Worm (Caenorhabditis elegans): ENCODE results near the gene alkb-8.
A peak's percentile ranks its signal among the peaks of the same experiment; 100 is the strongest.

alkb-8 gene

DNA sequence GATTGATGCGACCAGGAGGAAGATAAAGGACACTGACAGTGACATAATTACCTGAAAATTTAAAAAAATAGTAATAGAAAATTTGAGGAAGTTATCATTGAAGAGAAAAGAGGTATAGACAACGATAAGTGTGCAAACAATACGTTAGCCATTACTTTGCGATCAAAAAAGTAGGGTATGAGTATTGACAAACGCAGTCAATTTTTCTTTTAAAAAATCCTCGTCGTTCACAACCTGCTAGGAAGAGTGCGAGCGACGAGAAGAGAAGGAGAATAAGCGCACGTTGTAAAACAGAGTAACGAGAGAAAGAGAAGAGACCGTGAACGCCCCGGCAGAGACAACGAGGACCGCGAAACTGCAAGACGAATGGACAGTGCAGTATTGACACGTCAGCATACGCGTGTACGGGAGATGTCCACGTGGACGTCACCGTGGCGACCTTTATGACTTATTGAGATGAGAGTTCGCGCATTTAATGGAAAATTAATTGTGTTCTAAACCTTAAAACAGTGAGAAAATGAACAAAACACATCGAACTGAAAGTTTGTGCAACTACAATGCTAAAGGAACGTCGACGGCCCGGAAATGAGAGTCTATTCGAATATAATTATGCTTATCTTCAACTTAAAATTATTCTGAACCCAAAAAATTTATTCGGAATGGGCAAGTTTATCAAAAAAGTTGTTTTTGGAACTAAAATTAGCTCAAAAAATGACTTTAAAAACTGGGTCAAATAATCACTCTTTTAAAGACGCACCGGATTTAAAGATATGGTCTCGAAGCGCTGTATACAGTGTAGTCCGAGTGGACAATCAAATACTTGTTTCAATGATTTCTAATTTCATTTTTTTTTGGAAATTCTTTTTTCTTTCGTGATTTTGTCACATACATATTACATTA, 7.5 kb upstream of the alkb-8 start, which contains the start of the genes pdi-1 and C14B1.2 (continued):
- TF ChIP-seq somi-1 (GFP tag; optimal IDR thresholded peaks at IDR 0.05) = no peak
- TF ChIP-seq ceh-58 (GFP tag; IDR thresholded peaks at IDR 0.05) = no peak
- TF ChIP-seq attf-6 (GFP tag; IDR thresholded peaks at IDR 0.05) = 0 out of 2 replicates have a peak, but pooled peaks have one; percentile 12
- peak; percentile 84 for TF ChIP-seq attf-5 (GFP tag; optimal IDR thresholded peaks at IDR 0.05)
- TF ChIP-seq nhr-80 (tag; optimal IDR thresholded peaks at IDR 0.05) = peak; percentile 91
- no peak for TF ChIP-seq F10E7.11 (tag; optimal IDR thresholded peaks at IDR 0.05)
- TF ChIP-seq B0261.1 (tag; optimal IDR thresholded peaks at IDR 0.05) = no peak
- no peak for TF ChIP-seq B0019.2 (GFP tag; conservative IDR thresholded peaks at IDR 0.05)
- no peak for TF ChIP-seq C06A6.2 (GFP tag; conservative IDR thresholded peaks at IDR 0.05)
- peak; percentile 45 for TF ChIP-seq nhr-90 (tag; optimal IDR thresholded peaks at IDR 0.05)
- TF ChIP-seq ekl-4 (GFP tag; IDR thresholded peaks at IDR 0.05) = no peak
- no peak for TF ChIP-seq xnd-1 (tag; optimal IDR thresholded peaks at IDR 0.05)
- peak; percentile 52 for TF ChIP-seq mcd-1 (GFP tag; IDR thresholded peaks at IDR 0.05)
- peak; percentile 35 for TF ChIP-seq lsl-1 (GFP tag; optimal IDR thresholded peaks at IDR 0.05)
- TF ChIP-seq die-1 (tag; optimal IDR thresholded peaks at IDR 0.05) = no peak
- TF ChIP-seq lin-26 (GFP tag; IDR thresholded peaks at IDR 0.05) = peak; percentile 53; the same call in 1 of the 2 replicates
- peak; percentile 43; the same call in 1 of the 2 replicates for TF ChIP-seq B0336.3 (GFP tag; IDR thresholded peaks at IDR 0.05)
- no peak for TF ChIP-seq egrh-3 (GFP tag; IDR thresholded peaks at IDR 0.05)
- TF ChIP-seq atf-7 (tag; optimal IDR thresholded peaks at IDR 0.05) = no peak
- no peak for TF ChIP-seq snpc-3.4 (tag; optimal IDR thresholded peaks at IDR 0.05)
- no peak for TF ChIP-seq hsf-1 (GFP tag; IDR thresholded peaks at IDR 0.05)
- TF ChIP-seq lin-54 (GFP tag; optimal IDR thresholded peaks at IDR 0.05) = peak; percentile 55
- no peak for TF ChIP-seq bed-1 (GFP tag; IDR thresholded peaks at IDR 0.05)
- TF ChIP-seq egl-44 (GFP tag; IDR thresholded peaks at IDR 0.05) = no peak
- TF ChIP-seq chd-7 (tag; optimal IDR thresholded peaks at IDR 0.05) = no peak

DNA sequence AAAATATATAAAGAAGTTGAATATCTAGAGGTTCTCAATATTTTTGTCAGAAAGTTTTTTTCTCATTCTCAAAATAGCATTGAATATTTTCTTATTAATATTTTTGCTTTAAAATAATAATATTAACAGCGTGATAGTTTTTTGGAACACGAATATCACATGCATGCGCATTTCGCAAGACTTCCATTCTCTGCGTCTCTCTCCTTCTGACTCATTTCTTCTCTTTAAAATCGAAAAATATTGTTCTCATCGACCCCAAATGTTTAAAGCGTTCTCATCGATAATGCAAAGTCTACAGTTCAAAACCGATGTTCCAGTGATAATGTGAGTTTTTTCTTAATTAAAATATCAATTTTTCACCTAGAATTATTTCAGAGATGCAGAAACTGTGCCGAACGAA, 5.7 kb upstream of the alkb-8 start, which contains the start of gene C14B1.3:
TSS of gene C14B1.3 (plus strand) at position 168 of the 400 bp plus-strand sequence.
- TF ChIP-seq ztf-18 (tag; optimal IDR thresholded peaks at IDR 0.05) = no peak
- no peak for TF ChIP-seq ZK185.1 (tag; optimal IDR thresholded peaks at IDR 0.05; ENCODE audit: poor library complexity, severe bottlenecking)
- TF ChIP-seq nhr-27 (tag; optimal IDR thresholded peaks at IDR 0.05) = no peak
- TF ChIP-seq snpc-4 (GFP tag; optimal IDR thresholded peaks at IDR 0.05) = no peak
- TF ChIP-seq snpc-4 (tag; optimal IDR thresholded peaks at IDR 0.05) = peak in 2 of 4 experiments; percentile 22 to 34
- TF ChIP-seq ztf-28 (GFP tag; IDR thresholded peaks at IDR 0.05) = no peak
- peak in 1 of 2 experiments; percentile 75 for TF ChIP-seq let-607 (tag; optimal IDR thresholded peaks at IDR 0.05)
- TF ChIP-seq bed-2 (GFP tag; IDR thresholded peaks at IDR 0.05) = no peak
- no peak for TF ChIP-seq ceh-79 (tag; optimal IDR thresholded peaks at IDR 0.05)
- no peak for TF ChIP-seq K12H6.12 (tag; optimal IDR thresholded peaks at IDR 0.05)
- TF ChIP-seq cebp-1 (GFP tag; IDR thresholded peaks at IDR 0.05) = peak; percentile 98
- peak; percentile 99 for TF ChIP-seq cebp-1 (tag; optimal IDR thresholded peaks at IDR 0.05)
- TF ChIP-seq hmg-1.2 (GFP tag; IDR thresholded peaks at IDR 0.05) = peak; percentile 28; the same call in 1 of the 2 replicates
- TF ChIP-seq K11D2.4 (GFP tag; IDR thresholded peaks at IDR 0.05) = no peak
- TF ChIP-seq lin-40 (tag; optimal IDR thresholded peaks at IDR 0.05) = peak; percentile 12
- no peak for TF ChIP-seq F37B4.10 (GFP tag; IDR thresholded peaks at IDR 0.05)
- TF ChIP-seq unc-130 (GFP tag; optimal IDR thresholded peaks at IDR 0.05) = no peak
- no peak for TF ChIP-seq somi-1 (GFP tag; optimal IDR thresholded peaks at IDR 0.05)
- no peak for TF ChIP-seq Y53F4B.3 (GFP tag; IDR thresholded peaks at IDR 0.05)
- TF ChIP-seq tbx-9 (tag; optimal IDR thresholded peaks at IDR 0.05; ENCODE audit: borderline replicate concordance) = no peak
- TF ChIP-seq pbrm-1 (GFP tag; IDR thresholded peaks at IDR 0.05) = no peak
- TF ChIP-seq lin-35 (GFP tag; optimal IDR thresholded peaks at IDR 0.05) = peak in 1 of 3 experiments; percentile 13
- TF ChIP-seq nhr-80 (tag; optimal IDR thresholded peaks at IDR 0.05) = peak; percentile 23
- TF ChIP-seq attf-5 (GFP tag; optimal IDR thresholded peaks at IDR 0.05) = peak; percentile 80
- TF ChIP-seq B0035.1 (tag; optimal IDR thresholded peaks at IDR 0.05) = no peak

Measured in whole organism, young adult.